Worm (Caenorhabditis elegans) whole organism, L2 larva: Measurements from ENCODE around the gene C55C3.1.

ENCODE experiments used
- C34F6.9 ChIP-seq: fragments of 150-350 bp; optimal IDR thresholded peaks from 2 replicates; lab custom pipeline; 2014; ENCODE audit warnings: missing biosample characterization, missing genetic modification characterization
- F13H6.1 ChIP-seq: sonication (generic microtip); optimal IDR thresholded peaks from 2 replicates; lab custom pipeline; 2016; ENCODE audit warnings: missing genetic modification characterization, missing compliant biosample characterization
- Y55F3AM.14 ChIP-seq: fragments of 200-800 bp; sonication (Bioruptor generic); optimal IDR thresholded peaks from 2 replicates; lab custom pipeline; 2018; ENCODE audit warnings: mild to moderate bottlenecking, missing genetic modification characterization, missing compliant biosample characterization
- ZK546.5 ChIP-seq: sonication (generic microtip); optimal IDR thresholded peaks from 2 replicates; lab custom pipeline; 2017; ENCODE audit warnings: missing biosample characterization, missing genetic modification characterization
- ama-1 ChIP-seq: fragments of 150-350 bp; optimal IDR thresholded peaks from 2 replicates; lab custom pipeline; 2018; ENCODE audit warnings: inconsistent platforms
- blmp-1 ChIP-seq: sonication (generic microtip); optimal IDR thresholded peaks from 2 replicates; lab custom pipeline; 2017; ENCODE audit warnings: missing genetic modification characterization, mild to moderate bottlenecking, missing compliant biosample characterization, antibody characterized with exemption, moderate library complexity; ENCODE audit not compliant: insufficient read depth
- ceh-16 ChIP-seq: fragments of 150-350 bp; optimal IDR thresholded peaks from 2 replicates; lab custom pipeline; 2014; ENCODE audit warnings: missing biosample characterization, missing genetic modification characterization
- ceh-82 ChIP-seq: fragments of 150-350 bp; optimal IDR thresholded peaks from 2 replicates; lab custom pipeline; 2014; ENCODE audit warnings: missing biosample characterization, missing genetic modification characterization
- crh-2 ChIP-seq: sonication (generic microtip); optimal IDR thresholded peaks from 2 replicates; lab custom pipeline; 2017; ENCODE audit warnings: missing biosample characterization, missing genetic modification characterization
- egl-27 ChIP-seq: sonication (generic microtip); optimal IDR thresholded peaks from 3 replicates; lab custom pipeline; 2017; ENCODE audit warnings: missing biosample characterization, missing genetic modification reagents, missing genetic modification characterization
- elt-1 ChIP-seq: fragments of 150-350 bp; optimal IDR thresholded peaks from 2 replicates; lab custom pipeline; 2014; ENCODE audit warnings: missing biosample characterization, missing genetic modification characterization
- fos-1 ChIP-seq: fragments of 150-350 bp; optimal IDR thresholded peaks from 2 replicates; lab custom pipeline; 2014; ENCODE audit warnings: missing biosample characterization, missing genetic modification characterization
- gmeb-1 ChIP-seq: fragments of 150-350 bp; optimal IDR thresholded peaks from 2 replicates; lab custom pipeline; 2014; ENCODE audit warnings: missing biosample characterization, missing genetic modification characterization
- lsy-2 ChIP-seq, 2 experiments: fragments of 150-350 bp in 1 of 2; sonication (generic microtip) in 1 of 2; optimal IDR thresholded peaks; 2 replicates each; lab custom pipeline; 2014 to 2017; ENCODE audit warnings: missing biosample characterization in 2 of 2, missing genetic modification characterization in 2 of 2
- mab-5 ChIP-seq: fragments of 150-350 bp; optimal IDR thresholded peaks from 2 replicates; lab custom pipeline; 2014; ENCODE audit warnings: missing biosample characterization, missing genetic modification characterization
- mbf-1 ChIP-seq: sonication (generic microtip); optimal IDR thresholded peaks from 2 replicates; lab custom pipeline; 2017; ENCODE audit warnings: missing biosample characterization, missing genetic modification characterization
- nhr-10 ChIP-seq: sonication (generic microtip); optimal IDR thresholded peaks from 2 replicates; lab custom pipeline; 2017; ENCODE audit warnings: missing biosample characterization, missing genetic modification characterization
- nhr-11 ChIP-seq: fragments of 150-350 bp; optimal IDR thresholded peaks from 2 replicates; lab custom pipeline; 2014; ENCODE audit warnings: missing biosample characterization, missing genetic modification characterization
- nhr-129 ChIP-seq: fragments of 150-350 bp; optimal IDR thresholded peaks from 2 replicates; lab custom pipeline; 2014; ENCODE audit warnings: missing biosample characterization, missing genetic modification characterization
- nhr-21 ChIP-seq: fragments of 150-350 bp; optimal IDR thresholded peaks from 2 replicates; lab custom pipeline; 2014; ENCODE audit warnings: missing biosample characterization, missing genetic modification characterization
- nhr-237 ChIP-seq: fragments of 150-350 bp; optimal IDR thresholded peaks from 2 replicates; lab custom pipeline; 2014; ENCODE audit warnings: missing biosample characterization, missing genetic modification characterization
- nhr-77 ChIP-seq: fragments of 150-350 bp; optimal IDR thresholded peaks from 2 replicates; lab custom pipeline; 2014; ENCODE audit warnings: missing biosample characterization, missing genetic modification characterization
- peb-1 ChIP-seq: fragments of 150-350 bp; optimal IDR thresholded peaks from 2 replicates; lab custom pipeline; 2014; ENCODE audit warnings: missing biosample characterization, missing genetic modification characterization
- sem-4 ChIP-seq: fragments of 150-350 bp; optimal IDR thresholded peaks from 2 replicates; lab custom pipeline; 2014; ENCODE audit warnings: missing biosample characterization, missing genetic modification reagents, missing genetic modification characterization
- skn-1 ChIP-seq: sonication (generic microtip); optimal IDR thresholded peaks from 2 replicates; lab custom pipeline; 2017; ENCODE audit warnings: missing biosample characterization, missing genetic modification characterization
- sma-3 ChIP-seq: sonication (generic microtip); optimal IDR thresholded peaks from 2 replicates; lab custom pipeline; 2016; ENCODE audit warnings: missing genetic modification reagents, missing genetic modification characterization, missing compliant biosample characterization
- sma-9 ChIP-seq, 2 experiments: fragments of 150-350 bp in 1 of 2; sonication (generic microtip) in 1 of 2; optimal IDR thresholded peaks; 2 replicates each; lab custom pipeline; 2014 to 2016; ENCODE audit warnings: missing genetic modification characterization in 2 of 2, mild to moderate bottlenecking in 1 of 2, missing biosample characterization in 1 of 2, missing compliant biosample characterization in 1 of 2, missing genetic modification reagents in 1 of 2, moderate library complexity in 1 of 2
- unc-39 ChIP-seq: fragments of 150-350 bp; optimal IDR thresholded peaks from 2 replicates; lab custom pipeline; 2014; ENCODE audit warnings: missing biosample characterization, missing genetic modification characterization
- unc-55 ChIP-seq: fragments of 150-350 bp; sonication (generic microtip); optimal IDR thresholded peaks from 3 replicates; lab custom pipeline; 2014; ENCODE audit warnings: missing biosample characterization, missing genetic modification reagents, missing genetic modification characterization
- zag-1 ChIP-seq: fragments of 150-350 bp; optimal IDR thresholded peaks from 2 replicates; lab custom pipeline; 2014; ENCODE audit warnings: missing biosample characterization, missing genetic modification characterization
- ztf-11 ChIP-seq: sonication (generic microtip); optimal IDR thresholded peaks from 2 replicates; lab custom pipeline; 2017; ENCODE audit warnings: missing biosample characterization, missing genetic modification characterization
- ztf-4 ChIP-seq: fragments of 150-350 bp; optimal IDR thresholded peaks from 2 replicates; lab custom pipeline; 2014; ENCODE audit warnings: missing biosample characterization, missing genetic modification characterization

C55C3.1 gene

ce11 chrIV:5754821-5755220, 45.9 kb downstream of the C55C3.1 start:
- TF ChIP-seq Y55F3AM.14 (GFP tag; lab: Kevin White, UChicago) = no peak
- peak in 1 of 2 experiments; percentile 17 for TF ChIP-seq lsy-2 (tag; optimal IDR thresholded peaks at IDR 0.05; lab: Kevin White, UChicago)
- TF ChIP-seq, all 48 proteins: peak for 1

- no peak for TF ChIP-seq skn-1
- no peak for TF ChIP-seq elt-1 (tag; lab: Kevin White, UChicago)
- TF ChIP-seq gmeb-1 (tag; lab: Kevin White, UChicago) = peak; percentile 47
- no peak for TF ChIP-seq nhr-77 (tag; lab: Kevin White, UChicago)
- TF ChIP-seq mbf-1 (tag; lab: Kevin White, UChicago) = no peak
- TF ChIP-seq nhr-21 (tag; lab: Kevin White, UChicago) = peak; percentile 16
- no peak for TF ChIP-seq ztf-4 (tag; lab: Kevin White, UChicago)
- TF ChIP-seq C34F6.9 = no peak
- no peak for TF ChIP-seq sma-3
- TF ChIP-seq nhr-129 = no peak
- no peak for TF ChIP-seq nhr-10 (tag; lab: Kevin White, UChicago)
- TF ChIP-seq unc-39 = no peak
- TF ChIP-seq sma-9 (GFP tag; optimal IDR thresholded peaks at IDR 0.05; lab: Kevin White, UChicago) = peak; percentile 83
- TF ChIP-seq sma-9 (tag; optimal IDR thresholded peaks at IDR 0.05; lab: Kevin White, UChicago) = no peak
- no peak for TF ChIP-seq egl-27 (tag; lab: Kevin White, UChicago)
- peak; percentile 13 for TF ChIP-seq fos-1 (tag; lab: Kevin White, UChicago)
- TF ChIP-seq crh-2 (tag; lab: Kevin White, UChicago) = peak; percentile 51
- no peak for TF ChIP-seq mab-5 (tag; lab: Kevin White, UChicago)
- no peak for TF ChIP-seq F13H6.1 (tag; lab: Kevin White, UChicago)
Observed at ce11 chrIV:5755922-5756321, 47.0 kb downstream of the C55C3.1 start.

ce11 chrIV:5757762-5758161, 48.9 kb downstream of the C55C3.1 start, which contains the start of gene nhr-46:
nhr-46 (minus strand) TSS chrIV:5757862.
- TF ChIP-seq unc-55 (GFP tag; lab: Kevin White, UChicago) = no peak
- TF ChIP-seq ama-1 = no peak
- no peak for TF ChIP-seq blmp-1 (tag; lab: Kevin White, UChicago)
- no peak for TF ChIP-seq ztf-11 (tag; lab: Kevin White, UChicago)
- no peak for TF ChIP-seq elt-1 (tag; lab: Kevin White, UChicago)
- TF ChIP-seq ceh-16 (tag; lab: Kevin White, UChicago) = no peak
- no peak for TF ChIP-seq crh-2 (tag; lab: Kevin White, UChicago)
- TF ChIP-seq nhr-237 (tag; lab: Kevin White, UChicago) = no peak
- no peak for TF ChIP-seq F13H6.1 (tag; lab: Kevin White, UChicago)
- TF ChIP-seq zag-1 (tag; lab: Kevin White, UChicago) = no peak
- TF ChIP-seq skn-1 = no peak
- no peak for TF ChIP-seq peb-1 (tag; lab: Kevin White, UChicago)
- no peak for TF ChIP-seq nhr-11 (tag; lab: Kevin White, UChicago)

- TF ChIP-seq unc-55 (GFP tag; lab: Kevin White, UChicago) = no peak
- TF ChIP-seq nhr-10 (tag; lab: Kevin White, UChicago) = no peak
- no peak for TF ChIP-seq sem-4 (tag; lab: Kevin White, UChicago)
- TF ChIP-seq mab-5 (tag; lab: Kevin White, UChicago) = no peak
- TF ChIP-seq lsy-2 (tag; optimal IDR thresholded peaks at IDR 0.05; lab: Kevin White, UChicago) = no peak
- no peak for TF ChIP-seq ZK546.5 (tag; lab: Kevin White, UChicago)
- TF ChIP-seq sma-3 = no peak
- no peak for TF ChIP-seq C34F6.9
- TF ChIP-seq ceh-16 (tag; lab: Kevin White, UChicago) = peak; percentile 0
- TF ChIP-seq nhr-21 (tag; lab: Kevin White, UChicago) = no peak
- TF ChIP-seq sma-9 (GFP tag; optimal IDR thresholded peaks at IDR 0.05; lab: Kevin White, UChicago) = peak; percentile 15
- no peak for TF ChIP-seq sma-9 (tag; optimal IDR thresholded peaks at IDR 0.05; lab: Kevin White, UChicago)
- peak; percentile 54 for TF ChIP-seq elt-1 (tag; lab: Kevin White, UChicago)
Observed at ce11 chrIV:5758695-5759094, 49.8 kb downstream of the C55C3.1 start.

- TF ChIP-seq ceh-82 (no peak), nhr-77 (tag; lab: Kevin White, UChicago) (no peak)
Observed at ce11 chrIV:5760656-5761055, 51.8 kb downstream of the C55C3.1 start.
